Fruit fly (Drosophila melanogaster) whole organism, embryonic: ENCODE measurements around the gene Reg-2.
A peak's percentile ranks its signal among the peaks of the same experiment; 100 is the strongest.

Experiments used
- BEAF-32 ChIP-seq: fragments of 200-800 bp; sonication (Bioruptor generic); optimal IDR thresholded peaks from 3 replicates; lab custom pipeline; 2017; ENCODE audit warnings: missing biosample characterization, missing genetic modification characterization, mild to moderate bottlenecking, moderate library complexity, missing genetic modification reagents
- CG13287 ChIP-seq: fragments of 200-800 bp; sonication (Bioruptor generic); IDR thresholded peaks from 2 replicates; pipeline ENCODE4 v1.3.6; 2022; ENCODE audit warnings: missing biosample characterization, missing genetic modification characterization; ENCODE audit not compliant: partially characterized antibody
- CG15514 ChIP-seq: fragments of 200-800 bp; sonication (Bioruptor generic); optimal IDR thresholded peaks from 3 replicates; lab custom pipeline; 2017; ENCODE audit warnings: missing biosample characterization, missing genetic modification characterization, mild to moderate bottlenecking, moderate library complexity, missing genetic modification reagents
- CG16813 ChIP-seq: fragments of 200-800 bp; sonication (Bioruptor generic); IDR thresholded peaks from 3 replicates; pipeline ENCODE4 v1.3.6; 2022; ENCODE audit warnings: missing biosample characterization, missing genetic modification characterization; ENCODE audit not compliant: partially characterized antibody
- CG17186 ChIP-seq: fragments of 200-800 bp; sonication (Bioruptor generic); optimal IDR thresholded peaks from 3 replicates; lab custom pipeline; 2017; ENCODE audit warnings: missing biosample characterization, missing genetic modification reagents, missing genetic modification characterization
- CG17829 ChIP-seq: fragments of 200-800 bp; optimal IDR thresholded peaks from 2 replicates; lab custom pipeline; 2019; ENCODE audit warnings: missing biosample characterization, mild to moderate bottlenecking, missing genetic modification characterization, moderate library complexity
- CG2116 ChIP-seq: fragments of 200-800 bp; sonication (Bioruptor generic); optimal IDR thresholded peaks from 3 replicates; lab custom pipeline; 2018; ENCODE audit warnings: missing biosample characterization, mild to moderate bottlenecking, missing genetic modification characterization
- CG2129 ChIP-seq: fragments of 200-800 bp; sonication (Bioruptor generic); IDR thresholded peaks from 2 replicates; pipeline ENCODE4 v1.3.6; 2022; ENCODE audit warnings: missing biosample characterization, missing genetic modification characterization; ENCODE audit not compliant: partially characterized antibody
- CG3281 ChIP-seq: fragments of 200-800 bp; sonication (Bioruptor generic); optimal IDR thresholded peaks from 3 replicates; lab custom pipeline; 2017; ENCODE audit warnings: missing biosample characterization, mild to moderate bottlenecking, missing genetic modification characterization
- CG34224 ChIP-seq: fragments of 200-800 bp; sonication (Bioruptor generic); IDR thresholded peaks from 3 replicates; pipeline ENCODE4 v1.3.6; 2022; ENCODE audit warnings: missing biosample characterization, missing genetic modification characterization; ENCODE audit not compliant: partially characterized antibody
- CG34422 ChIP-seq: fragments of 200-800 bp; sonication (Bioruptor generic); IDR thresholded peaks from 3 replicates; pipeline ENCODE4 v1.3.6; 2022; ENCODE audit warnings: missing biosample characterization, missing genetic modification characterization
- CG4617 ChIP-seq: fragments of 200-800 bp; sonication (Bioruptor generic); optimal IDR thresholded peaks from 3 replicates; lab custom pipeline; 2016; ENCODE audit warnings: missing biosample characterization, missing genetic modification characterization, borderline replicate concordance
- CG6791 ChIP-seq: fragments of 200-800 bp; sonication (Bioruptor generic); IDR thresholded peaks from 3 replicates; pipeline ENCODE4 v1.3.6; 2022; ENCODE audit warnings: missing biosample characterization, missing genetic modification characterization; ENCODE audit not compliant: partially characterized antibody
- Dll ChIP-seq: fragments of 200-800 bp; sonication (Bioruptor generic); IDR thresholded peaks from 4 replicates; pipeline ENCODE4 v1.3.6; 2022; ENCODE audit warnings: missing biosample characterization, missing genetic modification characterization; ENCODE audit not compliant: partially characterized antibody
- Dp ChIP-seq: fragments of 200-800 bp; sonication (Bioruptor generic); optimal IDR thresholded peaks from 2 replicates; lab custom pipeline; 2018; ENCODE audit warnings: missing biosample characterization, mild to moderate bottlenecking, missing genetic modification characterization, moderate library complexity
- Elba2 ChIP-seq: fragments of 200-800 bp; sonication (Bioruptor generic); optimal IDR thresholded peaks from 3 replicates; lab custom pipeline; 2016; ENCODE audit warnings: missing biosample characterization, missing genetic modification characterization
- Fer2 ChIP-seq: fragments of 200-800 bp; sonication (Bioruptor generic); optimal IDR thresholded peaks from 2 replicates; lab custom pipeline; 2018; ENCODE audit warnings: missing biosample characterization, mild to moderate bottlenecking, missing genetic modification characterization, moderate library complexity
- HLH4C ChIP-seq: fragments of 200-800 bp; sonication (Bioruptor generic); IDR thresholded peaks from 3 replicates; pipeline ENCODE4 v1.3.6; 2022; ENCODE audit warnings: missing biosample characterization, missing genetic modification characterization; ENCODE audit not compliant: partially characterized antibody
- HmgD ChIP-seq: fragments of 200-800 bp; sonication (Bioruptor generic); optimal IDR thresholded peaks from 3 replicates; lab custom pipeline; 2016; ENCODE audit warnings: missing biosample characterization, missing genetic modification characterization
- HmgZ ChIP-seq: fragments of 200-800 bp; sonication (Bioruptor generic); optimal IDR thresholded peaks from 2 replicates; lab custom pipeline; 2018; ENCODE audit warnings: missing biosample characterization, mild to moderate bottlenecking, missing genetic modification characterization
- MBD-R2 ChIP-seq: fragments of 200-800 bp; sonication (Bioruptor generic); IDR thresholded peaks from 2 replicates; pipeline ENCODE4 v1.3.6; 2022; ENCODE audit warnings: missing biosample characterization, missing genetic modification characterization
- MESR4 ChIP-seq: fragments of 200-800 bp; sonication (Bioruptor generic); optimal IDR thresholded peaks from 2 replicates; lab custom pipeline; 2018; ENCODE audit warnings: missing biosample characterization, mild to moderate bottlenecking, missing genetic modification characterization, moderate library complexity
- NfI ChIP-seq: fragments of 200-800 bp; sonication (Bioruptor generic); optimal IDR thresholded peaks from 3 replicates; lab custom pipeline; 2018; ENCODE audit warnings: missing biosample characterization, mild to moderate bottlenecking, missing genetic modification characterization, moderate library complexity
- Poxn ChIP-seq: fragments of 200-800 bp; sonication (Bioruptor generic); IDR thresholded peaks from 2 replicates; pipeline ENCODE4 v1.3.6; 2022; ENCODE audit warnings: missing biosample characterization, missing genetic modification characterization
- Rfx ChIP-seq: fragments of 200-800 bp; sonication (Bioruptor generic); IDR thresholded peaks from 2 replicates; pipeline ENCODE4 v1.3.6; 2022; ENCODE audit warnings: missing biosample characterization, missing genetic modification characterization
- Scr ChIP-seq: fragments of 200-800 bp; sonication (Bioruptor generic); IDR thresholded peaks from 2 replicates; pipeline ENCODE4 v1.3.6; 2022; ENCODE audit warnings: missing biosample characterization, missing genetic modification characterization; ENCODE audit not compliant: partially characterized antibody
- Sry-δ ChIP-seq: fragments of 200-800 bp; sonication (Bioruptor generic); optimal IDR thresholded peaks from 2 replicates; lab custom pipeline; 2016; ENCODE audit warnings: missing biosample characterization, missing genetic modification characterization
- ac ChIP-seq: fragments of 200-800 bp; sonication (Bioruptor generic); optimal IDR thresholded peaks from 3 replicates; lab custom pipeline; 2017; ENCODE audit warnings: missing biosample characterization, mild to moderate bottlenecking, missing genetic modification characterization
- ato ChIP-seq: fragments of 200-800 bp; sonication (Bioruptor generic); IDR thresholded peaks from 2 replicates; pipeline ENCODE4 v1.3.6; 2022; ENCODE audit warnings: missing biosample characterization, missing genetic modification characterization; ENCODE audit not compliant: partially characterized antibody
- bbx ChIP-seq: fragments of 200-800 bp; sonication (Bioruptor generic); IDR thresholded peaks from 2 replicates; pipeline ENCODE4 v1.3.6; 2022; ENCODE audit warnings: missing biosample characterization, missing genetic modification characterization; ENCODE audit not compliant: partially characterized antibody
- btn ChIP-seq: fragments of 200-800 bp; sonication (Bioruptor generic); optimal IDR thresholded peaks from 2 replicates; lab custom pipeline; 2016; ENCODE audit warnings: missing biosample characterization, missing genetic modification characterization
- chinmo ChIP-seq: fragments of 200-800 bp; sonication (Bioruptor generic); IDR thresholded peaks from 4 replicates; pipeline ENCODE4 v1.3.6; 2022; ENCODE audit warnings: missing biosample characterization, missing genetic modification characterization; ENCODE audit not compliant: partially characterized antibody
- crol ChIP-seq: fragments of 200-800 bp; sonication (Bioruptor generic); IDR thresholded peaks from 2 replicates; pipeline ENCODE4 v1.3.6; 2022; ENCODE audit warnings: missing biosample characterization, missing genetic modification characterization
- hbn ChIP-seq: fragments of 200-800 bp; sonication (Bioruptor generic); IDR thresholded peaks from 2 replicates; pipeline ENCODE4 v1.3.6; 2022; ENCODE audit warnings: missing biosample characterization, missing genetic modification characterization; ENCODE audit not compliant: partially characterized antibody
- inv ChIP-seq: fragments of 200-800 bp; sonication (Bioruptor generic); IDR thresholded peaks from 2 replicates; pipeline ENCODE4 v1.3.6; 2022; ENCODE audit warnings: missing biosample characterization, missing genetic modification characterization; ENCODE audit not compliant: partially characterized antibody
- kay ChIP-seq: fragments of 200-800 bp; sonication (Bioruptor generic); optimal IDR thresholded peaks from 2 replicates; lab custom pipeline; 2016; ENCODE audit warnings: missing biosample characterization, missing genetic modification characterization
- ken ChIP-seq: fragments of 200-800 bp; sonication (Bioruptor generic); IDR thresholded peaks from 3 replicates; pipeline ENCODE4 v1.3.6; 2022; ENCODE audit warnings: missing biosample characterization, missing genetic modification characterization
- mld ChIP-seq: fragments of 200-800 bp; sonication (Bioruptor generic); IDR thresholded peaks from 3 replicates; pipeline ENCODE4 v1.3.6; 2022; ENCODE audit warnings: missing biosample characterization, missing genetic modification characterization; ENCODE audit not compliant: partially characterized antibody
- nmo ChIP-seq: fragments of 200-800 bp; sonication (Bioruptor generic); optimal IDR thresholded peaks from 2 replicates; lab custom pipeline; 2018; ENCODE audit warnings: missing biosample characterization, mild to moderate bottlenecking, missing genetic modification characterization, moderate library complexity
- nom ChIP-seq: fragments of 200-800 bp; sonication (Bioruptor generic); optimal IDR thresholded peaks from 2 replicates; lab custom pipeline; 2017; ENCODE audit warnings: missing biosample characterization, missing genetic modification characterization, mild to moderate bottlenecking, moderate library complexity, missing genetic modification reagents
- rib ChIP-seq: fragments of 200-800 bp; sonication (Bioruptor generic); IDR thresholded peaks from 2 replicates; pipeline ENCODE4 v1.3.6; 2022; ENCODE audit warnings: missing biosample characterization, missing genetic modification characterization
- sd ChIP-seq: fragments of 200-800 bp; sonication (Bioruptor generic); optimal IDR thresholded peaks from 3 replicates; lab custom pipeline; 2018; ENCODE audit warnings: missing biosample characterization, mild to moderate bottlenecking, missing genetic modification characterization, moderate library complexity
- sqz ChIP-seq: fragments of 200-800 bp; sonication (Bioruptor generic); optimal IDR thresholded peaks from 3 replicates; lab custom pipeline; 2018; ENCODE audit warnings: missing biosample characterization, mild to moderate bottlenecking, missing genetic modification characterization
- stwl ChIP-seq: fragments of 200-800 bp; sonication (Bioruptor generic); optimal IDR thresholded peaks from 3 replicates; lab custom pipeline; 2018; ENCODE audit warnings: missing biosample characterization, mild to moderate bottlenecking, missing genetic modification characterization, moderate library complexity
- unc-4 ChIP-seq: fragments of 200-800 bp; sonication (Bioruptor generic); IDR thresholded peaks from 2 replicates; pipeline ENCODE4 v1.3.6; 2022; ENCODE audit warnings: missing biosample characterization, missing genetic modification characterization; ENCODE audit not compliant: partially characterized antibody
- vfl ChIP-seq: fragments of 200-800 bp; sonication (Bioruptor generic); optimal IDR thresholded peaks from 2 replicates; lab custom pipeline; 2016; ENCODE audit warnings: missing biosample characterization, missing genetic modification characterization
- vnd ChIP-seq: fragments of 200-800 bp; sonication (Bioruptor generic); IDR thresholded peaks from 3 replicates; pipeline ENCODE4 v1.3.6; 2022; ENCODE audit warnings: missing biosample characterization, missing genetic modification characterization; ENCODE audit not compliant: partially characterized antibody

The Reg-2 gene

dm6 chr3L:593102-593501 lies 13.3 kb downstream of the Reg-2 start, which contains the start of gene MED14 (continued):
- no peak for TF ChIP-seq Fer2 (tag; lab: Kevin White, UChicago)
- peak; percentile 50 for TF ChIP-seq rib (GFP tag; lab: Robert Waterston, UW)
- peak; percentile 64 for TF ChIP-seq CG2116
- TF ChIP-seq Sry-δ, result peak; percentile 35
- TF ChIP-seq Dll (GFP tag; lab: Robert Waterston, UW), result peak; percentile 67; the same call in 3 of the 4 replicates
- TF ChIP-seq MBD-R2 (GFP tag; lab: Robert Waterston, UW), result peak; percentile 83
- TF ChIP-seq bbx (GFP tag; lab: Robert Waterston, UW), result peak; percentile 66
- peak; percentile 76 for TF ChIP-seq Dp (GFP tag; lab: Kevin White, UChicago)
- peak; percentile 89 for TF ChIP-seq MESR4
- peak; percentile 71 for TF ChIP-seq HLH4C (GFP tag; lab: Robert Waterston, UW)
- 0 out of 2 replicates have a peak, but pooled peaks have one; percentile 12 for TF ChIP-seq inv
- peak; percentile 20 for TF ChIP-seq CG17829 (tag; lab: Kevin White, UChicago)
- TF ChIP-seq mld (GFP tag; lab: Robert Waterston, UW), result peak; percentile 35; the same call in 1 of the 3 replicates
- no peak for TF ChIP-seq Poxn (GFP tag; lab: Robert Waterston, UW)
- TF ChIP-seq CG3281, result no peak
- TF ChIP-seq vnd (GFP tag; lab: Robert Waterston, UW), result peak; percentile 33; the same call in 1 of the 3 replicates
- peak; percentile 43 for TF ChIP-seq nom (GFP tag; lab: Kevin White, UChicago)
- TF ChIP-seq Rfx (GFP tag; lab: Robert Waterston, UW), result 0 out of 2 replicates have a peak, but pooled peaks have one; percentile 11
- TF ChIP-seq sd (tag; lab: Kevin White, UChicago), result peak; percentile 97
- peak; percentile 70 for TF ChIP-seq unc-4 (GFP tag; lab: Robert Waterston, UW)
- TF ChIP-seq ac (GFP tag; lab: Kevin White, UChicago), result no peak
- TF ChIP-seq sqz, result no peak
- no peak for TF ChIP-seq NfI (GFP tag; lab: Kevin White, UChicago)
- TF ChIP-seq Scr (GFP tag; lab: Robert Waterston, UW), result peak; percentile 53; the same call in 1 of the 2 replicates
- TF ChIP-seq Elba2 (GFP tag; lab: Kevin White, UChicago), result peak; percentile 38
- TF ChIP-seq crol (GFP tag; lab: Robert Waterston, UW), result peak; percentile 94
- no peak for TF ChIP-seq vfl (GFP tag; lab: Kevin White, UChicago)
- peak; percentile 67 for TF ChIP-seq CG34224
- peak; percentile 76 for TF ChIP-seq stwl (tag; lab: Kevin White, UChicago)
- peak; percentile 70 for TF ChIP-seq CG6791
- peak; percentile 89 for TF ChIP-seq CG4617 (GFP tag; lab: Kevin White, UChicago)
- peak; percentile 51 for TF ChIP-seq hbn (GFP tag; lab: Robert Waterston, UW)
- peak; percentile 54; the same call in 1 of the 4 replicates for TF ChIP-seq chinmo (GFP tag; lab: Robert Waterston, UW)
- TF ChIP-seq CG15514 (GFP tag; lab: Kevin White, UChicago), result peak; percentile 60
- no peak for TF ChIP-seq btn
- peak; percentile 65 for TF ChIP-seq CG16813 (GFP tag; lab: Robert Waterston, UW)
- peak; percentile 48 for TF ChIP-seq CG17186 (GFP tag; lab: Kevin White, UChicago)
- TF ChIP-seq kay (GFP tag; lab: Kevin White, UChicago), result no peak
- no peak for TF ChIP-seq HmgD
- TF ChIP-seq ato (GFP tag; lab: Robert Waterston, UW), result peak; percentile 43; the same call in 1 of the 2 replicates
- TF ChIP-seq CG13287, result peak; percentile 76
- TF ChIP-seq CG2129, result 0 out of 2 replicates have a peak, but pooled peaks have one; percentile 17
- peak; percentile 41 for TF ChIP-seq HmgZ
- TF ChIP-seq BEAF-32 (GFP tag; lab: Kevin White, UChicago), result peak; percentile 59
- no peak for TF ChIP-seq ken (GFP tag; lab: Robert Waterston, UW)
- TF ChIP-seq nmo (GFP tag; lab: Kevin White, UChicago), result peak; percentile 34
- TF ChIP-seq CG34422 (GFP tag; lab: Robert Waterston, UW), result peak; percentile 83; the same call in 1 of the 3 replicates
